Fruit fly (Drosophila melanogaster): ENCODE measurements around the gene CG7884.

Gene CG7884

DNA sequence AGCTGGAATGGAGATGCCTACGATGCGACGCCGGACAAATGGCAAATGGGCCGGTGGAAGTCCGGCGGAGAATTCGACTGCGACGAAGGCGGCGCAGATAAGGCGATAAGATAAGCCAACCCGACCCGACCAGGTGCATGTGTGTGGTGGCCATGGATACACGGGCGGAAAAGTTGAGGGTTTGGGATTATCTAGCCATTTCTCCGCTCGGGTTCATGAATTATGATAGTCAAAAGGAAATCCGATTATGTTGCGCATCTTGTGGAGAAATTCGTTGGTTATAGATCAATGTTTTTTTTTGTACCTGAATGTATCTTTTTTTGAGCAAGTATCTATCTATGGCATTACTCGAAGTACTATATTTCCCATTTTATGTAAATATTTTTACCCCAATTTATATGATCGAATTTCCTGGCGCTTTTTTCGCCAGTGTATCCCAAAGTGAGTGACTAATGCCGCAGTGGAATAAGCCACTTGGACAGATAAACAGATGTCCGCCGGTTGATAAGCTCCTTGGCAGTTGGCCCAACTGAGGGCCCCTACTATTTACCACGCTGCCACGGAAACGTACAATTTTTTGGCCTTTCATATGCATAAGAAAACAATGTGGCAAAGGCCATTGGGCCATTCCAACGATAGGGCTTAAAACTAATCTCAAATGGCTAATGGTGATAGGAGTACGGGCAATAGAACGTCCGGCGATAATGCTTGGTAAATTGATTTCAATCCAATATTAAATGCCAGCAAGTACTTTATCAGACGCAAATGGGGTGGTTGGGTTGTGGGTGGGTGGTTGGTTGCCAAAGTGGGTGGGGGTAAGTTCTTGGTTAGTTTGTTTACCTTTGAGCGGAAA is 27.0 kb downstream of the CG7884 start, which contains the start of gene CG7992:
Gene CG7992 (minus strand): TSS at position 51 of the 853 bp plus-strand sequence.
- TF ChIP-seq tj (GFP tag; optimal IDR thresholded peaks at IDR 0.05) (peak; percentile 33), CG5204 (GFP tag; optimal IDR thresholded peaks at IDR 0.05) (peak; percentile 24), CG33017 (tag; optimal IDR thresholded peaks at IDR 0.05) (peak; percentile 23), Crg-1 (GFP tag; optimal IDR thresholded peaks at IDR 0.05) (peak; percentile 9), toe (GFP tag; optimal IDR thresholded peaks at IDR 0.05) (peak; percentile 28), cic (GFP tag; optimal IDR thresholded peaks at IDR 0.05) (no peak), CG1620 (GFP tag; optimal IDR thresholded peaks at IDR 0.05) (peak; percentile 3), CG7101 (tag; optimal IDR thresholded peaks at IDR 0.05) (peak; percentile 58), Clk (GFP tag; optimal IDR thresholded peaks at IDR 0.05) (no peak), ovo (GFP tag; optimal IDR thresholded peaks at IDR 0.05) (no peak), CG14711 (tag; optimal IDR thresholded peaks at IDR 0.05) (peak; percentile 59), bab1 (GFP tag; optimal IDR thresholded peaks at IDR 0.05) (no peak), CG12768 (GFP tag; optimal IDR thresholded peaks at IDR 0.05) (peak; percentile 28), CG7045 (GFP tag; optimal IDR thresholded peaks at IDR 0.05) (no peak), kay (GFP tag; ENCODE audit: borderline replicate concordance) (peak; percentile 94), pad (GFP tag; optimal IDR thresholded peaks at IDR 0.05) (peak; percentile 31), CG11617 (GFP tag; optimal IDR thresholded peaks at IDR 0.05) (peak; percentile 75), cnc (optimal IDR thresholded peaks at IDR 0.05) (no peak), Hr96 (GFP tag; optimal IDR thresholded peaks at IDR 0.05) (peak; percentile 64), Mnt (GFP tag; optimal IDR thresholded peaks at IDR 0.05) (peak; percentile 39)

DNA sequence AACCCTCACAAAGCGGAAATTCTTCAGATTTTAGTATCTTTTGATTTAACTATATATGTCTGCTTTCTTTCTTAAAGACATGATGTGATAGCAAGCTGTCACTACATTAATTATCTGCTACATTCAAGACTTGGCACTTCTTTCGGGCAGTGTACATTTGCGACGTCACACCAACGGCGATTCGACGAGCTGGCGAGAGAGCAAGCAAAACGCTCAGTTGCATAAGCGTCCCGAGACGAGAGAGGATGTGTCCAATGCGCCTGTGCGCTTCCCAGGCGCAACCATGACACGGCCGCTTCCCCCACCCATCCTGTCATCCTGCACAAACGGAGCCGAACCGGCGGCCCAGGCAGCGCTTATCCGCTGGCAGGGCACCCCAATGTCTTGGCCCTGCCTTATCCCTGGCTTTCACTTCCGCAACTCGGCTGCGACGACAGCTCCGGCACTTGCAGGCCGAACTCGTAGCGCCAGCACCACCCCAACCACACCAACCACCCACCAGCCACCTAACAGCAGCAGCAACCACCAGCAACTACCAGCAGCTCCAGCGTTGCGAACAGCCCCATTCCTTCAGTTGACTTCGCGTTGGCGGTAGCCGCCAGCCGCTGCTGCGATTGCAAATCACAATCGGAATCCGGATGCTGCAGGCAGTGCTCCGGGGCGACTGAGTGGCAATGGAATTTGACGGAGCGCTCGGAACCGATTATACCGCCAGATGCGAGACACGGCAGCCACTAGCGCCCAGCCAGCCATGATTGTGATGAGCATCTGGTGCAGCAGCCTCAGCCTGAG is 28.2 kb downstream of the CG7884 start, which contains the start of gene Hs3st-B:
Gene Hs3st-B (plus strand): TSS at position 214 of the 792 bp plus-strand sequence.
- TF ChIP-seq cnc (optimal IDR thresholded peaks at IDR 0.05) (no peak), Clk (GFP tag; optimal IDR thresholded peaks at IDR 0.05) (no peak), CG33017 (tag; optimal IDR thresholded peaks at IDR 0.05) (no peak), tj (GFP tag; optimal IDR thresholded peaks at IDR 0.05) (no peak), pad (GFP tag; optimal IDR thresholded peaks at IDR 0.05) (no peak), bab1 (GFP tag; optimal IDR thresholded peaks at IDR 0.05) (no peak), CG7045 (GFP tag; optimal IDR thresholded peaks at IDR 0.05) (no peak), Hr96 (GFP tag; optimal IDR thresholded peaks at IDR 0.05) (no peak), CG12768 (GFP tag; optimal IDR thresholded peaks at IDR 0.05) (no peak), CG11617 (GFP tag; optimal IDR thresholded peaks at IDR 0.05) (no peak), CG14711 (tag; optimal IDR thresholded peaks at IDR 0.05) (no peak), toe (GFP tag; optimal IDR thresholded peaks at IDR 0.05) (no peak), cic (GFP tag; optimal IDR thresholded peaks at IDR 0.05) (no peak), kay (GFP tag; ENCODE audit: borderline replicate concordance) (no peak), ovo (GFP tag; optimal IDR thresholded peaks at IDR 0.05) (no peak), CG1620 (GFP tag; optimal IDR thresholded peaks at IDR 0.05) (no peak), Mnt (GFP tag; optimal IDR thresholded peaks at IDR 0.05) (no peak)

DNA sequence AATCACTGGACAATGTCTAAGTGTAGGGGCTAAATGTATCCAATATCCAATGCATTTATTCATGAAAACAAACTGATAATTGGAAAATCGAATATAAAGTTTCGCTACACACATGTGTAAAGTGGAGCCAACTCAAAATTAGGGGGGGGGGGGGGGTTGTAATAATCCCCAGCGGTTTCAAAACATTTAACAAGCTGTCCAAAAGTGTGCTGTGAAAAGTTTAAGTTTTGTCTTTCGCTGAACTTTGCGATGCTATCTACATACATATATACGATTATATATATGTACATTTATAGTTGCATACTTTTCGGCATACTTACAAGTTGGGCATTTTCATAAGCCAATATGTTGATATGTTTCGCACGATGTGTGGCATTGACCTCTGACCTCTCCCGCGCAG is 28.9 kb downstream of the CG7884 start:
- TF ChIP-seq CG5204 (GFP tag; optimal IDR thresholded peaks at IDR 0.05) (no peak), cnc (optimal IDR thresholded peaks at IDR 0.05) (no peak), cic (GFP tag; optimal IDR thresholded peaks at IDR 0.05) (no peak), Hr96 (GFP tag; optimal IDR thresholded peaks at IDR 0.05) (no peak), CG33017 (tag; optimal IDR thresholded peaks at IDR 0.05) (no peak), CG7045 (GFP tag; optimal IDR thresholded peaks at IDR 0.05) (no peak), CG7101 (tag; optimal IDR thresholded peaks at IDR 0.05) (no peak)

DNA sequence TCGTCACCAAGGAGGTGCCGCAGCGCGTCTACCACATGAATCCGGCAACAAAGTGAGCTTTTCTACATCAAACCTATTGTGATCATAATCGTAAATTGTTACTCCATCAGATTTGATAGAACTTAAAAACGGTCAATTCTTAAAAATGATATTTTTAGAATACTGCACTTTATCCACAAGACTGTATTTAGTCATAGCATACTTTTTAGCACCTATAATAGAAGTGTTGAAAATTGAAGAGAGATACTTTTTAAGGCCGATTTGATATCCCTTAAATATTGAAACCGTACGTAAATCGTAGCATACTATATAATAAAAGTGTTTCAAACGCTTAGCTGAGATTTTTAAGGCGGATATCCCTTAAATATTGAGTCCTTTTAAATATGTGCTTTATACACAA is 29.7 kb downstream of the CG7884 start:
- no peak for TF ChIP-seq ovo (GFP tag; optimal IDR thresholded peaks at IDR 0.05)
- TF ChIP-seq pad (GFP tag; optimal IDR thresholded peaks at IDR 0.05), result no peak
- TF ChIP-seq CG7101 (tag; optimal IDR thresholded peaks at IDR 0.05), result no peak
- TF ChIP-seq Clk (GFP tag; optimal IDR thresholded peaks at IDR 0.05), result no peak
- TF ChIP-seq CG7045 (GFP tag; optimal IDR thresholded peaks at IDR 0.05), result no peak
- TF ChIP-seq CG5204 (GFP tag; optimal IDR thresholded peaks at IDR 0.05), result no peak
- TF ChIP-seq CG14711 (tag; optimal IDR thresholded peaks at IDR 0.05), result no peak
- TF ChIP-seq CG11617 (GFP tag; optimal IDR thresholded peaks at IDR 0.05), result no peak
- no peak for TF ChIP-seq CG33017 (tag; optimal IDR thresholded peaks at IDR 0.05)
- no peak for TF ChIP-seq cnc (optimal IDR thresholded peaks at IDR 0.05)
- no peak for TF ChIP-seq Hr96 (GFP tag; optimal IDR thresholded peaks at IDR 0.05)
- no peak for TF ChIP-seq kay (GFP tag; ENCODE audit: borderline replicate concordance)

DNA sequence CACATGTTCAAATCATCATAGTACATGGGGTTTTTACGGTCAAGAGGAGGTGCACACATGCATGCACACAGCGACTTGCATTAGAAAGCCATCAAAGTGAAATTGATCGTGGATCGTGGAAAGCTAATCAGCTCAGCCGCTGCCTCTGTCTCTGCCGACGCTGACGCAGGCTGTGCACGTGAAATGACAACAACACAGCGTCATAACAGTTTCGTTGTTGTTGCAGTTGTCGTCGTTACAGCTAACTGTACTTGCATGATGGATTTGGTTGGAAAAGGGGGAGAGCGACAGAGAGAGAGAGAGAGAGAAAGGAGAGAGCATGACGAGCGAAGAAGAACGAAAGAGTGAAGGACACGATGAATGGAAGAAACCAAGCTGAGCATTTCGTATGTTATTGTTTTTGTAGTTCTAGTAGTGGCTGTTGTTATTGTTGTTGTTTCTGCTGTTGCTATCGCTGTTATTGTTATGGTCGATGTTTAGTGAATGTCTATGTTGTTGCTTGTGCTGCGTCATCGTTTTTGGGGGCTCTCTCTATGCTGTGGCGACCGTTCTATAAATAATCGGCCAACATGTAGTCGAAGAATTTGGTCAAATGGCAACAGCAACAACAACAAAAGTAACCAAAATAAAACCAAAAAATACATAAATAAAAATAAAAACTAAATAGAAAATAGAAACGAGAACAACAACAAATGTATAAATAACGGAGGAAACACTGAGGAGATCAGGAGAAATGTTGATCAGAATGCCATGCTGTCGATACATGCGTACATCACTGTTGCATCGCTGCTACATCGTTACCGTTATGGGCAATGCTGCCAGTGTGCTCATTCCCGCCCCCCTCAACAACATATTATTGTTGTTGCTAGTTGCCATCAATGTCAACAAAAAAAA is 39.6 kb downstream of the CG7884 start:
- no peak for TF ChIP-seq kay (GFP tag; ENCODE audit: borderline replicate concordance)
- TF ChIP-seq Crg-1 (GFP tag; optimal IDR thresholded peaks at IDR 0.05), result no peak
- no peak for TF ChIP-seq CG5204 (GFP tag; optimal IDR thresholded peaks at IDR 0.05)
- TF ChIP-seq Mnt (GFP tag; optimal IDR thresholded peaks at IDR 0.05), result peak; percentile 29
- TF ChIP-seq CG33017 (tag; optimal IDR thresholded peaks at IDR 0.05), result no peak
- no peak for TF ChIP-seq CG1620 (GFP tag; optimal IDR thresholded peaks at IDR 0.05)
- no peak for TF ChIP-seq CG12768 (GFP tag; optimal IDR thresholded peaks at IDR 0.05)
- no peak for TF ChIP-seq Clk (GFP tag; optimal IDR thresholded peaks at IDR 0.05)
- peak; percentile 28 to 61 for TF ChIP-seq cnc (optimal IDR thresholded peaks at IDR 0.05)
- TF ChIP-seq tj (GFP tag; optimal IDR thresholded peaks at IDR 0.05), result peak; percentile 29
- peak; percentile 91 for TF ChIP-seq pad (GFP tag; optimal IDR thresholded peaks at IDR 0.05)
- no peak for TF ChIP-seq bab1 (GFP tag; optimal IDR thresholded peaks at IDR 0.05)
- no peak for TF ChIP-seq CG7101 (tag; optimal IDR thresholded peaks at IDR 0.05)
- TF ChIP-seq Hr96 (GFP tag; optimal IDR thresholded peaks at IDR 0.05), result no peak
- no peak for TF ChIP-seq CG11617 (GFP tag; optimal IDR thresholded peaks at IDR 0.05)
- TF ChIP-seq cic (GFP tag; optimal IDR thresholded peaks at IDR 0.05), result peak; percentile 35
- no peak for TF ChIP-seq CG7045 (GFP tag; optimal IDR thresholded peaks at IDR 0.05)
- TF ChIP-seq ovo (GFP tag; optimal IDR thresholded peaks at IDR 0.05), result peak; percentile 99
- no peak for TF ChIP-seq CG14711 (tag; optimal IDR thresholded peaks at IDR 0.05)
